Fruit fly (Drosophila melanogaster): ENCODE results near the gene rols.
A peak's percentile ranks its signal among the peaks of the same experiment; 100 is the strongest.

rols gene

dm6 chr3L:12078551-12079318 lies 14.1 kb upstream of the rols start:
- TF ChIP-seq CG8319 (GFP tag; optimal IDR thresholded peaks at IDR 0.05) = no peak
- peak; percentile 25 for TF ChIP-seq CG9139 (GFP tag; optimal IDR thresholded peaks at IDR 0.05)
- TF ChIP-seq CG16779 (tag; optimal IDR thresholded peaks at IDR 0.05) = no peak
- peak; percentile 38 for TF ChIP-seq svp (GFP tag)
- peak; percentile 69 for TF ChIP-seq Eip78C (GFP tag)
- TF ChIP-seq ss (GFP tag; optimal IDR thresholded peaks at IDR 0.05) = peak; percentile 28 to 54
- TF ChIP-seq fkh (GFP tag; optimal IDR thresholded peaks at IDR 0.05) = peak; percentile 91
- TF ChIP-seq Gug (GFP tag; IDR thresholded peaks at IDR 0.05) = no peak
- TF ChIP-seq CG6808 (GFP tag; optimal IDR thresholded peaks at IDR 0.05) = peak; percentile 28

dm6 chr3L:12077953-12078352 lies 13.3 kb upstream of the rols start:
- no peak for TF ChIP-seq Gug (GFP tag; IDR thresholded peaks at IDR 0.05)
- TF ChIP-seq fkh (GFP tag; optimal IDR thresholded peaks at IDR 0.05) = no peak
- TF ChIP-seq svp (GFP tag) = no peak
- TF ChIP-seq Eip93F (GFP tag; optimal IDR thresholded peaks at IDR 0.05) = no peak
- TF ChIP-seq Ets96B (tag; optimal IDR thresholded peaks at IDR 0.05) = no peak
- no peak for TF ChIP-seq Sox102F (GFP tag; optimal IDR thresholded peaks at IDR 0.05)
- TF ChIP-seq CG16779 (tag; optimal IDR thresholded peaks at IDR 0.05) = no peak

dm6 chr3L:12077348-12077747 lies 12.7 kb upstream of the rols start:
- TF ChIP-seq CG10631 (GFP tag; optimal IDR thresholded peaks at IDR 0.05) (peak; percentile 74), Hr4 (GFP tag; optimal IDR thresholded peaks at IDR 0.05) (peak; percentile 89), Eip93F (GFP tag; optimal IDR thresholded peaks at IDR 0.05) (peak; percentile 32), Gug (GFP tag; IDR thresholded peaks at IDR 0.05) (peak; percentile 62), CG8632 (GFP tag; optimal IDR thresholded peaks at IDR 0.05) (peak; percentile 79), CG11294 (GFP tag; IDR thresholded peaks at IDR 0.05) (peak; percentile 54), Sox102F (GFP tag; optimal IDR thresholded peaks at IDR 0.05) (peak; percentile 75), CG31627 (GFP tag; optimal IDR thresholded peaks at IDR 0.05) (peak; percentile 67), salr (GFP tag; optimal IDR thresholded peaks at IDR 0.05) (peak; percentile 34 to 82), CG1621 (tag; optimal IDR thresholded peaks at IDR 0.05) (peak; percentile 68), OdsH (GFP tag; optimal IDR thresholded peaks at IDR 0.05) (peak; percentile 85), esn (GFP tag; optimal IDR thresholded peaks at IDR 0.05) (peak; percentile 78), Ets21C (GFP tag; optimal IDR thresholded peaks at IDR 0.05) (peak; percentile 16), ss (GFP tag; optimal IDR thresholded peaks at IDR 0.05) (peak; percentile 60 to 71), lz (GFP tag; optimal IDR thresholded peaks at IDR 0.05) (peak; percentile 61), Hr38 (GFP tag; optimal IDR thresholded peaks at IDR 0.05) (no peak), Eip75B (GFP tag; optimal IDR thresholded peaks at IDR 0.05) (peak; percentile 82), svp (GFP tag) (peak; percentile 86), CG11902 (GFP tag; optimal IDR thresholded peaks at IDR 0.05) (peak; percentile 62), eg (GFP tag; IDR thresholded peaks at IDR 0.05) (peak; percentile 88), Blimp-1 (GFP tag; optimal IDR thresholded peaks at IDR 0.05) (peak; percentile 43), dsx (GFP tag; optimal IDR thresholded peaks at IDR 0.05; ENCODE audit: poor library complexity, severe bottlenecking) (peak; percentile 46), vri (GFP tag; optimal IDR thresholded peaks at IDR 0.05) (peak; percentile 61), fkh (GFP tag; optimal IDR thresholded peaks at IDR 0.05) (no peak), pdm3 (GFP tag; optimal IDR thresholded peaks at IDR 0.05) (peak; percentile 83), CG6854 (GFP tag; optimal IDR thresholded peaks at IDR 0.05) (peak; percentile 24), Sox14 (GFP tag; optimal IDR thresholded peaks at IDR 0.05) (peak; percentile 83), Met (GFP tag; optimal IDR thresholded peaks at IDR 0.05) (peak; percentile 79), fd85E (GFP tag; optimal IDR thresholded peaks at IDR 0.05) (peak; percentile 24), Eip78C (GFP tag) (peak; percentile 93), CG34406 (GFP tag; optimal IDR thresholded peaks at IDR 0.05) (peak; percentile 78), CG15336 (GFP tag; IDR thresholded peaks at IDR 0.05) (peak; percentile 90), cyc (GFP tag; optimal IDR thresholded peaks at IDR 0.05) (peak; percentile 71), acj6 (GFP tag; optimal IDR thresholded peaks at IDR 0.05) (peak; percentile 86), CG8119 (GFP tag; IDR thresholded peaks at IDR 0.05) (peak; percentile 89), CG32006 (GFP tag; optimal IDR thresholded peaks at IDR 0.05) (peak; percentile 88), CG3032 (tag; optimal IDR thresholded peaks at IDR 0.05) (peak; percentile 71), Hr39 (GFP tag; optimal IDR thresholded peaks at IDR 0.05) (peak; percentile 69), CG11762 (GFP tag; optimal IDR thresholded peaks at IDR 0.05; ENCODE audit: insufficient read depth) (peak; percentile 70), dac (GFP tag; optimal IDR thresholded peaks at IDR 0.05) (peak; percentile 51)

Data from whole organism, prepupa.